Worm (Caenorhabditis elegans): Measurements from ENCODE around the gene nac-2.

- TF ChIP-seq nhr-237 (tag; optimal IDR thresholded peaks at IDR 0.05) (no peak), snpc-4 (tag; optimal IDR thresholded peaks at IDR 0.05) (no peak)
These were observed 38.4 kb downstream of the nac-2 start for ce11 chrIII:9004658-9005057.
